Worm (Caenorhabditis elegans) whole organism, dauer: ENCODE results near the gene C23H4.6.

Source experiments
- unc-62 ChIP-seq: sonication (generic microtip); optimal IDR thresholded peaks from 2 replicates; lab custom pipeline; 2017; ENCODE audit warnings: missing biosample characterization, missing genetic modification reagents, missing genetic modification characterization

Gene C23H4.6

DNA sequence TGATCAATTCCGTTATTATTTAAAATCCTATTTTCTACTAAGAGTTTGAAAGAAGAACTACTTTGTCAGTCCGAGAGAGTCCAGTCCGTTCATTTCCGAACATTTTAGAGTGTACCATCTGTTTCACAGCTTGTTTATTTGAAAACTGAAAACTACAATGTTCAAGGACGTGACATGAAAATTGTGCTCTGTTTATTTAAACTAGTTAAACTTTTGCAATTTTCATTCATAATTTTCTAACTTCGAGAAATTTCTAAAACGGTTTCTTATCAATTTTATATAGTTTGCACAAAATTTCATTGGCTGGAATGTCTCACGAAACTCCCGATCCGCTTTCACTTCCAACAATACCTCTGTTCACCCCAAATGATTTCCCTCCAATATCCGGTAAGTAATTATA is 45.1 kb downstream of the C23H4.6 start, which contains the start of gene C04B4.1:
TSS of gene C04B4.1 (plus strand) at position 301 of the 400 bp plus-strand sequence.
- TF ChIP-seq unc-62: no peak

- no peak for TF ChIP-seq unc-62
Measured at ce11 chrX:12282911-12283310, 47.5 kb downstream of the C23H4.6 start, which contains the start of gene C04B4.2. Gene C04B4.2, plus strand, starts transcription at chrX:12283281.

- TF ChIP-seq unc-62: no peak
Measured at ce11 chrX:12284161-12284560, 48.8 kb downstream of the C23H4.6 start.

DNA sequence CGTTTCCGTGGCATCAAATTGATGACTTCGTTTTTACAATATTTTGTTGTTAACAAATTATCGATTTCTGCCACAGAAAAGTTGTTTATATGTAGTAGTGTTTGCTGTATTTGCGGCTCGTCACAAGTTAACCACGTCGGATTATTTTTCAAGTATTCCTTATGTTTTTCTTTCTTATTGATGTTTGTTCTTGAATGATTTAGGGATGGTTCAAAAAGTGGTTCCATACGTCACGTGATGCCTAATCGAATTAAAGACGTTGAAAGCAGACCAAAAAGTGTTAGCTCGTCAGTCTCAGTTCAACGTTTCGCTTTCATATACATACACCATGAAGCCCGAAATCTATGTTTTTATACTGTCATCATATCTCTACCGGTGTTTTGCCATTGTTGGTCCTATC is 50.1 kb downstream of the C23H4.6 start, which contains the start of gene lips-2:
TSS of gene lips-2 (plus strand) at position 301 of the 400 bp plus-strand sequence.
- TF ChIP-seq unc-62: no peak

DNA sequence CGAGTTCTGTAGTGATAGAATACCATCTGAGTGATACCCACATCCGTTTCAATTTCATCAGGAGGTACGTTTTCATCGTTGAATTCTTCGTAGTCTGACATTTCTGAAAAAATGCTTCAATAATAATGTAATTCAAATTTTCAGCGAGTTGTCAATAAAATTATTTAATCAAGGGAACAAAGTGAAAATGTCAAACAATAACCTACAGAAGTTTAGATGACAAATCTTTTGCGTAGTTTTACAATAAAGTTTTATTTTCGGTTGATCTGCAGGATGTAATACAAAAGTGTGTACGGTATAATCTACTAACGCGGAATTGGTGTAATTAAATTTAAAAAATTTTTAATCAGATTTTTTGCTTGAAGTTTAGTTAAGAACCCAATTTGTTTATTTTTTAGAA is 52.8 kb downstream of the C23H4.6 start, which contains the start of gene C04B4.5:
TSS of gene C04B4.5 (minus strand) at position 101 of the 400 bp plus-strand sequence.
- TF ChIP-seq unc-62: no peak
